Fruit fly (Drosophila melanogaster): ENCODE results near the gene CG5704.
A peak's percentile ranks its signal among the peaks of the same experiment; 100 is the strongest.

CG5704 gene

dm6 chr3L:2152730-2153129 lies 18.0 kb downstream of the CG5704 start (continued):
- TF ChIP-seq CG10979 (tag; optimal IDR thresholded peaks at IDR 0.05) (no peak), br (optimal IDR thresholded peaks at IDR 0.05) (no peak), sr (GFP tag; IDR thresholded peaks at IDR 0.05) (0 out of 3 replicates have a peak, but pooled peaks have one; percentile 32), eve (GFP tag; optimal IDR thresholded peaks at IDR 0.05) (no peak), nom (GFP tag; optimal IDR thresholded peaks at IDR 0.05) (no peak), CG4820 (GFP tag; optimal IDR thresholded peaks at IDR 0.05) (no peak), ssp (GFP tag; IDR thresholded peaks at IDR 0.05) (no peak), Side (GFP tag; optimal IDR thresholded peaks at IDR 0.05) (no peak), CG15696 (tag; optimal IDR thresholded peaks at IDR 0.05) (no peak), Med (GFP tag) (peak; percentile 84), CG13624 (GFP tag; optimal IDR thresholded peaks at IDR 0.05) (no peak), CG32767 (GFP tag; IDR thresholded peaks at IDR 0.05) (no peak), CG13775 (GFP tag; optimal IDR thresholded peaks at IDR 0.05) (no peak), Hand (GFP tag; optimal IDR thresholded peaks at IDR 0.05) (no peak), Mes4 (GFP tag; optimal IDR thresholded peaks at IDR 0.05) (no peak), grau (tag; optimal IDR thresholded peaks at IDR 0.05) (no peak), odd (GFP tag; optimal IDR thresholded peaks at IDR 0.05) (no peak), CG9817 (tag; optimal IDR thresholded peaks at IDR 0.05) (no peak), lmd (GFP tag; IDR thresholded peaks at IDR 0.05) (no peak; the same call in 1 of the 2 replicates), crol (GFP tag; IDR thresholded peaks at IDR 0.05) (peak; percentile 37; the same call in 1 of the 2 replicates), Chrac-16 (GFP tag; optimal IDR thresholded peaks at IDR 0.05) (no peak), Dfd (GFP tag; optimal IDR thresholded peaks at IDR 0.05) (no peak), CG12236 (GFP tag; optimal IDR thresholded peaks at IDR 0.05) (no peak), Asciz (GFP tag; optimal IDR thresholded peaks at IDR 0.05) (no peak), tap (tag; optimal IDR thresholded peaks at IDR 0.05) (no peak), mam (GFP tag; optimal IDR thresholded peaks at IDR 0.05) (no peak), Ssrp (tag; optimal IDR thresholded peaks at IDR 0.05) (no peak), tx (GFP tag; optimal IDR thresholded peaks at IDR 0.05) (no peak), CG34224 (GFP tag; IDR thresholded peaks at IDR 0.05; ENCODE audit: partially characterized antibody) (no peak), CG4854 (GFP tag; optimal IDR thresholded peaks at IDR 0.05) (no peak), Gsc (GFP tag; IDR thresholded peaks at IDR 0.05) (no peak), Fer1 (GFP tag; optimal IDR thresholded peaks at IDR 0.05) (no peak), gem (tag; optimal IDR thresholded peaks at IDR 0.05) (peak; percentile 8), MBD-R2 (GFP tag; IDR thresholded peaks at IDR 0.05) (no peak), Dll (GFP tag; IDR thresholded peaks at IDR 0.05; ENCODE audit: partially characterized antibody) (no peak), CG12659 (GFP tag; optimal IDR thresholded peaks at IDR 0.05) (no peak), CG31224 (GFP tag; IDR thresholded peaks at IDR 0.05) (no peak), CG14860 (GFP tag; IDR thresholded peaks at IDR 0.05; ENCODE audit: partially characterized antibody) (no peak), pb (GFP tag; optimal IDR thresholded peaks at IDR 0.05) (no peak), CG2202 (tag; optimal IDR thresholded peaks at IDR 0.05) (no peak), Atf6 (GFP tag; IDR thresholded peaks at IDR 0.05) (no peak), CG12219 (GFP tag; optimal IDR thresholded peaks at IDR 0.05) (no peak), CG13123 (GFP tag; optimal IDR thresholded peaks at IDR 0.05) (no peak), sens-2 (GFP tag; IDR thresholded peaks at IDR 0.05) (no peak), mirr (GFP tag; optimal IDR thresholded peaks at IDR 0.05) (no peak), dati (GFP tag; IDR thresholded peaks at IDR 0.05) (no peak), CG17359 (tag; optimal IDR thresholded peaks at IDR 0.05) (no peak), dmrt99B (tag; optimal IDR thresholded peaks at IDR 0.05) (no peak), stwl (tag; optimal IDR thresholded peaks at IDR 0.05) (no peak), cas (GFP tag; IDR thresholded peaks at IDR 0.05) (no peak), esg (GFP tag; conservative IDR thresholded peaks at IDR 0.05) (no peak), hth (optimal IDR thresholded peaks at IDR 0.05) (no peak)

Measured in whole organism, embryonic.